Worm (Caenorhabditis elegans) whole organism, L3 larva: ENCODE measurements around the gene F16F9.4.

ENCODE experiments used
- R02D3.7 ChIP-seq: fragments of 150-350 bp; optimal IDR thresholded peaks from 2 replicates; lab custom pipeline; 2014; ENCODE audit warnings: missing biosample characterization, missing genetic modification characterization
- aly-2 ChIP-seq: fragments of 150-350 bp; optimal IDR thresholded peaks from 2 replicates; lab custom pipeline; 2014; ENCODE audit warnings: missing biosample characterization, missing genetic modification characterization
- ama-1 ChIP-seq: fragments of 150-350 bp; optimal IDR thresholded peaks from 2 replicates; lab custom pipeline; 2018
- daf-12 ChIP-seq: fragments of 150-350 bp; optimal IDR thresholded peaks from 2 replicates; lab custom pipeline; 2014; ENCODE audit warnings: missing biosample characterization, missing genetic modification reagents, missing genetic modification characterization
- elt-1 ChIP-seq: fragments of 150-350 bp; optimal IDR thresholded peaks from 2 replicates; lab custom pipeline; 2014; ENCODE audit warnings: missing biosample characterization, missing genetic modification characterization
- fkh-10 ChIP-seq: sonication (generic microtip); optimal IDR thresholded peaks from 2 replicates; lab custom pipeline; 2017; ENCODE audit warnings: missing biosample characterization, missing genetic modification reagents, missing genetic modification characterization
- fos-1 ChIP-seq: fragments of 150-350 bp; optimal IDR thresholded peaks from 2 replicates; lab custom pipeline; 2014; ENCODE audit warnings: missing biosample characterization, missing genetic modification characterization
- lin-15B ChIP-seq: fragments of 150-350 bp; optimal IDR thresholded peaks from 2 replicates; lab custom pipeline; 2014; ENCODE audit warnings: missing biosample characterization, missing genetic modification characterization
- nfya-1 ChIP-seq: sonication (generic microtip); optimal IDR thresholded peaks from 2 replicates; lab custom pipeline; 2017; ENCODE audit warnings: missing genetic modification characterization, mild to moderate bottlenecking, missing compliant biosample characterization, antibody characterized with exemption, moderate library complexity; ENCODE audit not compliant: insufficient read depth
- nhr-76 ChIP-seq: fragments of 150-350 bp; sonication (generic microtip); optimal IDR thresholded peaks from 5 replicates; lab custom pipeline; 2014; ENCODE audit warnings: missing biosample characterization, missing genetic modification characterization
- snpc-4 ChIP-seq: fragments of 150-350 bp; optimal IDR thresholded peaks from 2 replicates; lab custom pipeline; 2014; ENCODE audit warnings: missing biosample characterization, missing genetic modification characterization
- tbx-2 ChIP-seq: sonication (generic microtip); optimal IDR thresholded peaks from 2 replicates; lab custom pipeline; 2016; ENCODE audit warnings: mild to moderate bottlenecking, missing genetic modification characterization, missing compliant biosample characterization

DNA sequence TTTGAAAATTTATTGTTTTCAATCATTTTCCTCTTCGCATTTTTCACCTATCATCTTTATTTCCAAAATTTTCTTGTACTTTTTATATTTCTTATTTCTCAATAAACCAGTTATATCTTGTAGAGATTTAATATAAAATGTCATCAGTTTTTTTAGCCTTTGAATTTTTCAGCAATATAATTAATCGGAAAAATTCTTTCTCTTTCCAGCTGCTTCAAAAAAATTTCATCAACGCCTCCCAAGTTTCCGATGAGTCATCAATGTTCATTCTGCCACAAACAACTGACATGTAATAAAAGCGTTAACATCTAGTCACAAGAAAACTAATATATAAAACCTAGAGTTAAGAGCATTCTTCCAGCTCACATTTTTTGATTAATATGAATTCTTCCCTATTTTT is 50.0 kb downstream of the F16F9.4 start, which contains the start of gene F08F1.4:
- TF ChIP-seq R02D3.7 (tag; lab: Kevin White, UChicago) (no peak), lin-15B (tag; lab: Kevin White, UChicago) (no peak), nhr-76 (tag; lab: Kevin White, UChicago) (no peak), daf-12 (no peak), tbx-2 (no peak), elt-1 (tag; lab: Kevin White, UChicago) (no peak), fos-1 (tag; lab: Kevin White, UChicago) (no peak), nfya-1 (tag; lab: Kevin White, UChicago) (no peak), fkh-10 (GFP tag; lab: Kevin White, UChicago) (no peak), snpc-4 (tag; lab: Kevin White, UChicago) (no peak), ama-1 (lab: Kevin White, UChicago) (no peak), aly-2 (no peak)
